Worm (Caenorhabditis elegans) whole organism, late embryonic: ENCODE results near the gene srx-121.
"Not testable (repeated sequence)": the region's sequence is repeated elsewhere in the genome, so short reads cannot be mapped to it uniquely, and the experiment has no call there.

ENCODE experiments used
- Y22D7AL.16 ChIP-seq: sonication (generic microtip); optimal IDR thresholded peaks from 2 replicates; lab custom pipeline; 2016; ENCODE audit warnings: missing genetic modification characterization, missing compliant biosample characterization
- ceh-22 ChIP-seq: sonication (generic microtip); optimal IDR thresholded peaks from 2 replicates; lab custom pipeline; 2017; ENCODE audit warnings: missing biosample characterization, missing genetic modification characterization
- ceh-24 ChIP-seq: sonication (generic microtip); optimal IDR thresholded peaks from 2 replicates; lab custom pipeline; 2016; ENCODE audit warnings: mild to moderate bottlenecking, missing genetic modification characterization, missing compliant biosample characterization
- ceh-31 ChIP-seq: sonication (generic microtip); optimal IDR thresholded peaks from 2 replicates; lab custom pipeline; 2016; ENCODE audit warnings: missing genetic modification characterization, missing compliant biosample characterization
- ceh-34 ChIP-seq: sonication (generic microtip); optimal IDR thresholded peaks from 2 replicates; lab custom pipeline; 2016; ENCODE audit warnings: mild to moderate bottlenecking, missing genetic modification characterization, missing compliant biosample characterization
- ceh-48 ChIP-seq: sonication (generic microtip); optimal IDR thresholded peaks from 2 replicates; lab custom pipeline; 2016; ENCODE audit warnings: missing genetic modification characterization, inconsistent platforms, missing compliant biosample characterization
- ceh-9 ChIP-seq: sonication (generic microtip); optimal IDR thresholded peaks from 2 replicates; lab custom pipeline; 2016; ENCODE audit warnings: mild to moderate bottlenecking, missing genetic modification characterization, inconsistent platforms, missing compliant biosample characterization
- dmd-4 ChIP-seq: sonication (generic microtip); optimal IDR thresholded peaks from 2 replicates; lab custom pipeline; 2016; ENCODE audit warnings: borderline replicate concordance, missing genetic modification characterization, missing compliant biosample characterization
- dve-1 ChIP-seq: sonication (generic microtip); optimal IDR thresholded peaks from 2 replicates; lab custom pipeline; 2017; ENCODE audit warnings: antibody characterized with exemption, mild to moderate bottlenecking, missing genetic modification characterization, missing compliant biosample characterization
- elt-4 ChIP-seq: sonication (generic microtip); optimal IDR thresholded peaks from 2 replicates; lab custom pipeline; 2016; ENCODE audit warnings: missing genetic modification characterization, missing compliant biosample characterization
- ets-4 ChIP-seq: sonication (generic microtip); optimal IDR thresholded peaks from 2 replicates; lab custom pipeline; 2016; ENCODE audit warnings: missing genetic modification characterization, missing compliant biosample characterization
- eyg-1 ChIP-seq: sonication (generic microtip); optimal IDR thresholded peaks from 2 replicates; lab custom pipeline; 2016; ENCODE audit warnings: missing genotype, missing genetic modification characterization, missing compliant biosample characterization
- fax-1 ChIP-seq: sonication (generic microtip); optimal IDR thresholded peaks from 2 replicates; lab custom pipeline; 2016; ENCODE audit warnings: missing genotype, missing genetic modification characterization, missing compliant biosample characterization
- fkh-10 ChIP-seq: fragments of 150-350 bp; optimal IDR thresholded peaks from 2 replicates; lab custom pipeline; 2014; ENCODE audit warnings: missing biosample characterization, missing genetic modification reagents, missing genetic modification characterization
- hlh-15 ChIP-seq: sonication (generic microtip); optimal IDR thresholded peaks from 2 replicates; lab custom pipeline; 2016; ENCODE audit warnings: missing genetic modification characterization, missing compliant biosample characterization
- hlh-30 ChIP-seq: sonication (generic microtip); optimal IDR thresholded peaks from 2 replicates; lab custom pipeline; 2017; ENCODE audit warnings: antibody characterized with exemption, missing genetic modification characterization, missing compliant biosample characterization; ENCODE audit not compliant: insufficient read depth
- hlh-6 ChIP-seq: sonication (generic microtip); optimal IDR thresholded peaks from 2 replicates; lab custom pipeline; 2016; ENCODE audit warnings: missing genotype, missing genetic modification characterization, missing compliant biosample characterization
- mec-3 ChIP-seq: sonication (generic microtip); optimal IDR thresholded peaks from 2 replicates; lab custom pipeline; 2016; ENCODE audit warnings: borderline replicate concordance, missing genetic modification characterization, missing compliant biosample characterization
- nhr-11 ChIP-seq: fragments of 150-350 bp; optimal IDR thresholded peaks from 2 replicates; lab custom pipeline; 2014; ENCODE audit warnings: missing biosample characterization, missing genetic modification characterization
- nhr-232 ChIP-seq: sonication (generic microtip); optimal IDR thresholded peaks from 2 replicates; lab custom pipeline; 2016; ENCODE audit warnings: missing genetic modification characterization, missing compliant biosample characterization
- odd-2 ChIP-seq: sonication (generic microtip); optimal IDR thresholded peaks from 2 replicates; lab custom pipeline; 2017; ENCODE audit warnings: antibody characterized with exemption, mild to moderate bottlenecking, missing genetic modification characterization, missing compliant biosample characterization
- pax-1 ChIP-seq: fragments of 150-350 bp; optimal IDR thresholded peaks from 2 replicates; lab custom pipeline; 2014; ENCODE audit warnings: missing biosample characterization, missing genetic modification characterization
- pha-2 ChIP-seq: sonication (generic microtip); optimal IDR thresholded peaks from 2 replicates; lab custom pipeline; 2017; ENCODE audit warnings: mild to moderate bottlenecking, missing genetic modification characterization, missing compliant biosample characterization
- pha-4 ChIP-seq: fragments of 150-350 bp; optimal IDR thresholded peaks from 2 replicates; lab custom pipeline; 2018; ENCODE audit warnings: missing biosample characterization, missing genetic modification reagents, missing genetic modification characterization
- pros-1 ChIP-seq: fragments of 150-350 bp; optimal IDR thresholded peaks from 2 replicates; lab custom pipeline; 2014; ENCODE audit warnings: missing biosample characterization, missing genetic modification reagents, missing genetic modification characterization
- ref-2 ChIP-seq: sonication (generic microtip); optimal IDR thresholded peaks from 2 replicates; lab custom pipeline; 2016; ENCODE audit warnings: missing genetic modification characterization, missing compliant biosample characterization
- rnt-1 ChIP-seq: sonication (generic microtip); optimal IDR thresholded peaks from 2 replicates; lab custom pipeline; 2016; ENCODE audit warnings: missing genetic modification characterization, missing compliant biosample characterization
- sox-2 ChIP-seq: fragments of 200-800 bp; sonication (Bioruptor generic); IDR thresholded peaks from 2 replicates; pipeline ENCODE4 v1.3.6; 2022; ENCODE audit warnings: missing genetic modification reagents, missing genetic modification characterization, missing compliant biosample characterization
- syd-9 ChIP-seq: sonication (generic microtip); optimal IDR thresholded peaks from 2 replicates; lab custom pipeline; 2016; ENCODE audit warnings: mild to moderate bottlenecking, missing genetic modification characterization, moderate library complexity, missing compliant biosample characterization
- tbx-2 ChIP-seq: sonication (generic microtip); optimal IDR thresholded peaks from 2 replicates; lab custom pipeline; 2016; ENCODE audit warnings: missing genetic modification characterization, missing compliant biosample characterization
- unc-3 ChIP-seq, 2 experiments: fragments of 200-800 bp in 1 of 2; sonication (Bioruptor generic) in 1 of 2; sonication (generic microtip) in 1 of 2; conservative IDR thresholded peaks in 1 of 2; optimal IDR thresholded peaks in 1 of 2; 2 replicates each; pipeline versions ENCODE4 v1.3.6 to Lab custom; 2016 to 2022; ENCODE audit warnings: missing compliant biosample characterization in 2 of 2, missing genetic modification characterization in 2 of 2, missing genetic modification reagents in 1 of 2
- zip-5 ChIP-seq: sonication (generic microtip); optimal IDR thresholded peaks from 2 replicates; lab custom pipeline; 2016; ENCODE audit warnings: missing genetic modification characterization, missing compliant biosample characterization

Gene srx-121

DNA sequence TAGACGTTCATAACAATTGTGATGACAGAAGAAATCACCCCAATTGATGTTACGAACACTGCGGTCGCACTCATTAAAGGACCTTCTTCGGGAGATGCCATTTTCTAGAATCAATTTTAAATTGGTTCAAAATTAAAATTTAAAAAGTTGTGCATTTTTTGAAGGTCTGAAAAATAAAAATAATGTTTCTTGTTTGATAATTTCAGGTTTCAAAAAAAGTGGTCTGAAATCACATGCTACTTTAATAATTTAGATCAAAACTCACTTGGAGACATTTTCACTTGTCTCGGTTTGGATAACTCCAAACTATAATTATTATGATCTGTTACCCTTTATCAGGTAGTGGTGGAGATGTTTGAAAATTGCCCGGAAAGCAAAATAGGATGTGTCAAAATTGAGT is 4.4 kb upstream of the srx-121 start, which contains the start of gene srbc-2:
Gene srbc-2 (minus strand): TSS at position 101 of the 400 bp plus-strand sequence.
- TF ChIP-seq ceh-48 (no peak), syd-9 (tag; lab: Kevin White, UChicago) (no peak), dmd-4 (no peak), hlh-6 (tag; lab: Kevin White, UChicago) (no peak), fax-1 (tag; lab: Kevin White, UChicago) (no peak), nhr-232 (tag; lab: Kevin White, UChicago) (no peak), hlh-30 (tag; lab: Kevin White, UChicago) (no peak), ceh-22 (tag; lab: Kevin White, UChicago) (no peak), nhr-11 (tag; lab: Kevin White, UChicago) (no peak), ref-2 (no peak)

DNA sequence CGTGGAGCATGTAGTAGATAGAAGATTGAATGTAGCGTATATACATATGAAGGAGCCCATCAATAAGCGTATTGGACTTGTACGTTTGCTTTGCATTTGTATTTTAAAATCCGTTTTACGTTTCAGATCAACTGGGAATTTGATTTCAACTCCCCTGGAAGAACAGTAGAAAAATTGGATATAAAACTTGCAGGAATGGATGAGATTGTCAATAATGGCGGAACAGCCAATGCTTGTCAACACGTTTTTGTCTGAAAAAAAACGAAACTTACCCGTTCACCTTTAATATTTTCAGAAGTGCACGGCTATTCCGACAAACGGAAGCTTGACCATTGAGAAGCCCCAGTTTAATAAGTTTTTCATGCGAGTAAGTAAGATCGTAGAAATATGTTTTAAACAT is 4.8 kb downstream of the srx-121 start, which contains the start of gene C04E12.2:
Gene C04E12.2 (plus strand): TSS at position 301 of the 400 bp plus-strand sequence.
- not testable (repeated sequence) for TF ChIP-seq pax-1 (tag; lab: Kevin White, UChicago); pha-2; ets-4 (tag; lab: Kevin White, UChicago)

ce11 chrV:3362475-3362874 is 10.1 kb downstream of the srx-121 start, which contains the start of gene C04E12.4:
C04E12.4 (plus strand) TSS chrV:3362775.
- TF ChIP-seq pros-1 = no peak
- TF ChIP-seq ceh-31 = no peak
- TF ChIP-seq odd-2 (tag; lab: Kevin White, UChicago) = no peak
- TF ChIP-seq ceh-9 (tag; lab: Kevin White, UChicago) = no peak
- TF ChIP-seq nhr-11 (tag; lab: Kevin White, UChicago) = no peak
- TF ChIP-seq hlh-6 (tag; lab: Kevin White, UChicago) = no peak

- TF ChIP-seq ceh-48 (no peak), mec-3 (no peak), pha-4 (tag; lab: Kevin White, UChicago) (no peak), elt-4 (tag; lab: Kevin White, UChicago) (no peak), unc-3 (GFP tag; conservative IDR thresholded peaks at IDR 0.05; lab: Robert Waterston, UW) (no peak), unc-3 (tag; optimal IDR thresholded peaks at IDR 0.05; lab: Kevin White, UChicago) (no peak), ceh-22 (tag; lab: Kevin White, UChicago) (no peak), tbx-2 (tag; lab: Kevin White, UChicago) (no peak), ceh-24 (no peak)
These were observed 10.9 kb downstream of the srx-121 start for ce11 chrV:3361633-3362032.

DNA sequence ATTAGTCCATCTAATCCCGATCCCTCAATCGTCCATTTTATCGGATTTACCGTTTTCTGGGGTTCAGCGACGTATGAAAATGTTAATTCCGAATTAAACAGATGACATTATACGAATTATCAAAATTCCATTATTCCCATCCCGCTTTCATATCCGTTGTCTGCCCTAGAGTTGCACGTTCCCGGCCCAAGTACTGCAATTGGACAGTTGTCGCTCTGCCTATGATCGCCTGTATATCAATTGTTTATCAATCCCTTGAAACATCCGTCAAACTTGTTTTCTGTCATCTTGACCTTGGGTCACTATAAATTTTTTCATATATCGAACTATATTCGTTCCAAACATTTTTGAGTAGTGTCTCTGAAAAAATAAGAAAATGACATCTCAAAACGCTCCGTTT is 14.3 kb downstream of the srx-121 start, which contains the start of gene C04E12.5:
Gene C04E12.5 (plus strand): TSS at position 301 of the 400 bp plus-strand sequence.
- TF ChIP-seq eyg-1 (tag; lab: Kevin White, UChicago) = no peak
- TF ChIP-seq rnt-1 (tag; lab: Kevin White, UChicago) = no peak
- TF ChIP-seq fkh-10 (GFP tag; lab: Kevin White, UChicago) = no peak
- no peak for TF ChIP-seq zip-5 (tag; lab: Kevin White, UChicago)
- no peak for TF ChIP-seq ceh-34 (tag; lab: Kevin White, UChicago)

- TF ChIP-seq dve-1 (tag; lab: Kevin White, UChicago) = no peak
- TF ChIP-seq ceh-31 = no peak
- TF ChIP-seq Y22D7AL.16 (tag; lab: Kevin White, UChicago) = no peak
- TF ChIP-seq hlh-15 (tag; lab: Kevin White, UChicago) = no peak
- no peak for TF ChIP-seq zip-5 (tag; lab: Kevin White, UChicago)
- TF ChIP-seq sox-2 = no peak
- no peak for TF ChIP-seq ceh-34 (tag; lab: Kevin White, UChicago)
- no peak for TF ChIP-seq ceh-48
These were observed 15.5 kb downstream of the srx-121 start, which contains the start of gene scrm-3 for ce11 chrV:3357106-3357505. scrm-3 (minus strand) TSS chrV:3357206.
